Worm (Caenorhabditis elegans): Measurements from ENCODE around the gene F40A3.4.

F40A3.4 gene

ce11 chrV:7852078-7852477, 23.5 kb upstream of the F40A3.4 start:
- TF ChIP-seq sptf-1 (tag; optimal IDR thresholded peaks at IDR 0.05) (no peak), lin-13 (GFP tag; optimal IDR thresholded peaks at IDR 0.05) (no peak)

- TF ChIP-seq lin-35 (GFP tag; optimal IDR thresholded peaks at IDR 0.05) (peak in 1 of 2 experiments; percentile 30), efl-1 (optimal IDR thresholded peaks at IDR 0.05) (no peak), efl-1 (GFP tag; optimal IDR thresholded peaks at IDR 0.05 in 1 of 2) (peak in 1 of 2 experiments; percentile 12), sptf-1 (tag; optimal IDR thresholded peaks at IDR 0.05) (no peak), swsn-7 (tag; optimal IDR thresholded peaks at IDR 0.05) (no peak), irx-1 (tag; optimal IDR thresholded peaks at IDR 0.05) (no peak), dpl-1 (GFP tag; optimal IDR thresholded peaks at IDR 0.05) (peak in 1 of 3 experiments; percentile 13)
These were observed 21.7 kb upstream of the F40A3.4 start for ce11 chrV:7853900-7854299.

ce11 chrV:7854603-7855002, 21.0 kb upstream of the F40A3.4 start, which contains the start of the genes C37C3.9 and C37C3.18:
TSS of gene C37C3.9 (minus strand) at chrV:7854700.
TSS of gene C37C3.18 (plus strand) at chrV:7854993.
- peak; percentile 14 for TF ChIP-seq irx-1 (tag; optimal IDR thresholded peaks at IDR 0.05)
- TF ChIP-seq sup-37 (GFP tag; optimal IDR thresholded peaks at IDR 0.05): peak; percentile 22
- peak; percentile 78 for TF ChIP-seq mep-1 (tag; optimal IDR thresholded peaks at IDR 0.05)
- peak in 1 of 2 experiments; percentile 84 for TF ChIP-seq mdl-1 (tag; optimal IDR thresholded peaks at IDR 0.05)
- peak; percentile 45 for TF ChIP-seq pax-3 (tag; optimal IDR thresholded peaks at IDR 0.05)
- TF ChIP-seq jun-1 (tag; optimal IDR thresholded peaks at IDR 0.05): peak; percentile 83
- TF ChIP-seq egl-13 (tag; optimal IDR thresholded peaks at IDR 0.05): peak; percentile 5
- peak; percentile 39 for TF ChIP-seq ztf-4 (tag; optimal IDR thresholded peaks at IDR 0.05)
- TF ChIP-seq ceh-82 (tag; optimal IDR thresholded peaks at IDR 0.05): peak; percentile 72 to 82 (median 81)
- peak; percentile 58 for TF ChIP-seq elt-2 (tag; optimal IDR thresholded peaks at IDR 0.05)
- peak; percentile 80 for TF ChIP-seq nhr-20 (tag; optimal IDR thresholded peaks at IDR 0.05)
- TF ChIP-seq nhr-19 (GFP tag; conservative IDR thresholded peaks at IDR 0.05): peak; percentile 75
- TF ChIP-seq ama-1 (optimal IDR thresholded peaks at IDR 0.05): no peak
- TF ChIP-seq unc-98 (GFP tag; IDR thresholded peaks at IDR 0.05): no peak
- peak; percentile 87 for TF ChIP-seq fkh-8 (tag; optimal IDR thresholded peaks at IDR 0.05)
- TF ChIP-seq lir-3 (tag; optimal IDR thresholded peaks at IDR 0.05; ENCODE audit: poor library complexity): no peak
- TF ChIP-seq fos-1 (tag; optimal IDR thresholded peaks at IDR 0.05): peak; percentile 80
- no peak for TF ChIP-seq efl-3 (GFP tag; optimal IDR thresholded peaks at IDR 0.05)
- no peak for TF ChIP-seq ets-5 (GFP tag; IDR thresholded peaks at IDR 0.05)
- peak; percentile 77 for TF ChIP-seq unc-86 (tag; optimal IDR thresholded peaks at IDR 0.05)
- peak; percentile 81 for TF ChIP-seq rnt-1 (tag; optimal IDR thresholded peaks at IDR 0.05)
- TF ChIP-seq efl-1 (optimal IDR thresholded peaks at IDR 0.05): peak; percentile 85 to 97
- peak; percentile 54 to 90 for TF ChIP-seq efl-1 (GFP tag; optimal IDR thresholded peaks at IDR 0.05 in 1 of 2)
- TF ChIP-seq blmp-1 (tag; optimal IDR thresholded peaks at IDR 0.05): peak; percentile 77
- no peak for TF ChIP-seq lin-15B (tag; optimal IDR thresholded peaks at IDR 0.05)
- TF ChIP-seq dpl-1 (GFP tag; optimal IDR thresholded peaks at IDR 0.05): peak; percentile 52 to 60 (median 52)
- no peak for TF ChIP-seq mef-2 (tag; optimal IDR thresholded peaks at IDR 0.05)
- peak; percentile 77 for TF ChIP-seq isw-1 (GFP tag; IDR thresholded peaks at IDR 0.05)
- peak; percentile 37 for TF ChIP-seq zip-4 (GFP tag; optimal IDR thresholded peaks at IDR 0.05)
- TF ChIP-seq F16B12.6 (tag; optimal IDR thresholded peaks at IDR 0.05): peak; percentile 32
- no peak for TF ChIP-seq nhr-28 (tag; optimal IDR thresholded peaks at IDR 0.05)
- TF ChIP-seq zag-1 (tag; optimal IDR thresholded peaks at IDR 0.05): peak; percentile 39
- TF ChIP-seq nhr-77 (tag; optimal IDR thresholded peaks at IDR 0.05): peak; percentile 85
- peak; percentile 81 for TF ChIP-seq swsn-7 (tag; optimal IDR thresholded peaks at IDR 0.05)
- TF ChIP-seq ces-1 (GFP tag; optimal IDR thresholded peaks at IDR 0.05): no peak
- peak; percentile 51 for TF ChIP-seq nhr-11 (tag; optimal IDR thresholded peaks at IDR 0.05)
- no peak for TF ChIP-seq unc-62 (GFP tag; optimal IDR thresholded peaks at IDR 0.05)
- TF ChIP-seq lin-35 (GFP tag; optimal IDR thresholded peaks at IDR 0.05): peak; percentile 74 to 82
- TF ChIP-seq nhr-71 (tag; optimal IDR thresholded peaks at IDR 0.05): peak; percentile 90
- peak; percentile 82 for TF ChIP-seq C16A3.4 (tag; optimal IDR thresholded peaks at IDR 0.05)
- peak; percentile 89 for TF ChIP-seq nhr-85 (tag)
- TF ChIP-seq nhr-47 (tag; optimal IDR thresholded peaks at IDR 0.05): peak; percentile 85
- TF ChIP-seq egl-27 (tag; optimal IDR thresholded peaks at IDR 0.05): peak; percentile 5 to 15
- TF ChIP-seq ceh-90 (tag; optimal IDR thresholded peaks at IDR 0.05): no peak
- no peak for TF ChIP-seq sptf-1 (tag; optimal IDR thresholded peaks at IDR 0.05)
- TF ChIP-seq nhr-84 (tag; optimal IDR thresholded peaks at IDR 0.05): no peak
- no peak for TF ChIP-seq grh-1 (GFP tag; IDR thresholded peaks at IDR 0.05)
- no peak for TF ChIP-seq unc-30 (tag; optimal IDR thresholded peaks at IDR 0.05)
